Fruit fly (Drosophila melanogaster) whole organism, prepupa: ENCODE data around the gene chas.

Experiments used
- Blimp-1 ChIP-seq: fragments of 200-800 bp; sonication (Bioruptor generic); optimal IDR thresholded peaks from 3 replicates; lab custom pipeline; 2017; ENCODE audit warnings: missing biosample characterization, missing genetic modification characterization, mild to moderate bottlenecking, moderate library complexity, missing genetic modification reagents
- CG10631 ChIP-seq: fragments of 200-800 bp; sonication (Bioruptor generic); optimal IDR thresholded peaks from 2 replicates; lab custom pipeline; 2016; ENCODE audit warnings: missing biosample characterization, missing genetic modification characterization
- CG11902 ChIP-seq: fragments of 200-800 bp; sonication (Bioruptor generic); optimal IDR thresholded peaks from 3 replicates; lab custom pipeline; 2016; ENCODE audit warnings: missing biosample characterization, missing genetic modification characterization
- CG15336 ChIP-seq: fragments of 200-800 bp; sonication (Bioruptor generic); IDR thresholded peaks from 2 replicates; pipeline ENCODE4 v1.3.6; 2022; ENCODE audit warnings: missing biosample characterization, missing genetic modification characterization
- CG1621 ChIP-seq: fragments of 200-800 bp; sonication (Bioruptor generic); optimal IDR thresholded peaks from 3 replicates; lab custom pipeline; 2018; ENCODE audit warnings: missing biosample characterization, mild to moderate bottlenecking, missing genetic modification characterization
- CG16779 ChIP-seq: fragments of 200-800 bp; sonication (Bioruptor generic); optimal IDR thresholded peaks from 3 replicates; lab custom pipeline; 2017; ENCODE audit warnings: missing biosample characterization, mild to moderate bottlenecking, missing genetic modification characterization
- CG3032 ChIP-seq: fragments of 200-800 bp; optimal IDR thresholded peaks from 2 replicates; lab custom pipeline; 2019; ENCODE audit warnings: missing biosample characterization, mild to moderate bottlenecking, missing genetic modification characterization, moderate library complexity
- CG31627 ChIP-seq: fragments of 200-800 bp; sonication (Bioruptor generic); optimal IDR thresholded peaks from 3 replicates; lab custom pipeline; 2016; ENCODE audit warnings: missing biosample characterization, missing genetic modification characterization
- CG32006 ChIP-seq: fragments of 200-800 bp; sonication (Bioruptor generic); optimal IDR thresholded peaks from 3 replicates; lab custom pipeline; 2017; ENCODE audit warnings: missing biosample characterization, mild to moderate bottlenecking, missing genetic modification characterization
- CG3919 ChIP-seq: fragments of 200-800 bp; sonication (Bioruptor generic); optimal IDR thresholded peaks from 3 replicates; lab custom pipeline; 2016; ENCODE audit warnings: missing biosample characterization, missing genetic modification characterization
- CG4318 ChIP-seq: fragments of 200-800 bp; sonication (Bioruptor generic); optimal IDR thresholded peaks from 3 replicates; lab custom pipeline; 2017; ENCODE audit warnings: missing biosample characterization, mild to moderate bottlenecking, missing genetic modification characterization
- CG6276 ChIP-seq: fragments of 200-800 bp; sonication (Bioruptor generic); optimal IDR thresholded peaks from 2 replicates; lab custom pipeline; 2017; ENCODE audit warnings: missing biosample characterization, mild to moderate bottlenecking, missing genetic modification characterization
- CG6792 ChIP-seq: fragments of 200-800 bp; sonication (Bioruptor generic); optimal IDR thresholded peaks from 3 replicates; lab custom pipeline; 2016; ENCODE audit warnings: missing biosample characterization, missing genetic modification characterization
- CG7368 ChIP-seq: fragments of 200-800 bp; sonication (Bioruptor generic); optimal IDR thresholded peaks from 3 replicates; lab custom pipeline; 2016; ENCODE audit warnings: missing biosample characterization, missing genetic modification characterization
- CG8119 ChIP-seq: fragments of 200-800 bp; sonication (Bioruptor generic); IDR thresholded peaks from 3 replicates; pipeline ENCODE4 v1.3.6; 2022; ENCODE audit warnings: missing biosample characterization, missing genetic modification characterization
- Eip78C ChIP-seq: fragments of 200-800 bp; sonication (Bioruptor generic); peaks from one replicate; lab custom pipeline; 2016; ENCODE audit warnings: missing biosample characterization, missing genetic modification characterization
- Eip93F ChIP-seq: fragments of 200-800 bp; sonication (Bioruptor generic); optimal IDR thresholded peaks from 2 replicates; lab custom pipeline; 2016; ENCODE audit warnings: missing biosample characterization, mild to moderate bottlenecking, missing genetic modification characterization
- Ets96B ChIP-seq: fragments of 200-800 bp; optimal IDR thresholded peaks from 2 replicates; lab custom pipeline; 2019; ENCODE audit warnings: missing biosample characterization, mild to moderate bottlenecking, missing genetic modification characterization, moderate library complexity
- Gug ChIP-seq: fragments of 200-800 bp; sonication (Bioruptor generic); IDR thresholded peaks from 2 replicates; pipeline ENCODE4 v1.3.6; 2022; ENCODE audit warnings: missing biosample characterization, missing genetic modification characterization
- Hr39 ChIP-seq: fragments of 200-800 bp; sonication (Bioruptor generic); optimal IDR thresholded peaks from 2 replicates; lab custom pipeline; 2016; ENCODE audit warnings: missing biosample characterization, missing genetic modification characterization
- Hr4 ChIP-seq: fragments of 200-800 bp; sonication (Bioruptor generic); optimal IDR thresholded peaks from 3 replicates; lab custom pipeline; 2016; ENCODE audit warnings: missing biosample characterization, missing genetic modification characterization
- Lpt ChIP-seq: fragments of 200-800 bp; sonication (Bioruptor generic); optimal IDR thresholded peaks from 3 replicates; lab custom pipeline; 2016; ENCODE audit warnings: missing biosample characterization, missing genetic modification characterization
- OdsH ChIP-seq: fragments of 200-800 bp; sonication (Bioruptor generic); optimal IDR thresholded peaks from 3 replicates; lab custom pipeline; 2016; ENCODE audit warnings: missing biosample characterization, missing genetic modification characterization
- Smox ChIP-seq: fragments of 200-800 bp; sonication (Bioruptor generic); optimal IDR thresholded peaks from 3 replicates; lab custom pipeline; 2016; ENCODE audit warnings: missing biosample characterization, missing genetic modification characterization
- Sox14 ChIP-seq: fragments of 200-800 bp; sonication (Bioruptor generic); optimal IDR thresholded peaks from 3 replicates; lab custom pipeline; 2016; ENCODE audit warnings: missing biosample characterization, missing genetic modification characterization
- achi ChIP-seq: fragments of 200-800 bp; sonication (Bioruptor generic); optimal IDR thresholded peaks from 3 replicates; lab custom pipeline; 2016; ENCODE audit warnings: missing biosample characterization, missing genetic modification characterization
- cyc ChIP-seq: fragments of 200-800 bp; sonication (Bioruptor generic); optimal IDR thresholded peaks from 3 replicates; lab custom pipeline; 2016; ENCODE audit warnings: missing biosample characterization, missing genetic modification characterization
- dac ChIP-seq: fragments of 200-800 bp; sonication (Bioruptor generic); optimal IDR thresholded peaks from 2 replicates; lab custom pipeline; 2017; ENCODE audit warnings: missing biosample characterization, mild to moderate bottlenecking, missing genetic modification characterization
- fd85E ChIP-seq: fragments of 200-800 bp; sonication (Bioruptor generic); optimal IDR thresholded peaks from 3 replicates; lab custom pipeline; 2016; ENCODE audit warnings: missing biosample characterization, missing genetic modification characterization
- fkh ChIP-seq: fragments of 200-800 bp; sonication (Bioruptor generic); optimal IDR thresholded peaks from 3 replicates; lab custom pipeline; 2017; ENCODE audit warnings: missing biosample characterization, mild to moderate bottlenecking, missing genetic modification characterization, moderate library complexity
- lz ChIP-seq: fragments of 200-800 bp; sonication (Bioruptor generic); optimal IDR thresholded peaks from 3 replicates; lab custom pipeline; 2016; ENCODE audit warnings: missing biosample characterization, missing genetic modification characterization
- net ChIP-seq: fragments of 200-800 bp; sonication (Bioruptor generic); optimal IDR thresholded peaks from 3 replicates; lab custom pipeline; 2016; ENCODE audit warnings: missing biosample characterization, missing genetic modification characterization
- pdm3 ChIP-seq: fragments of 200-800 bp; sonication (Bioruptor generic); optimal IDR thresholded peaks from 3 replicates; lab custom pipeline; 2016; ENCODE audit warnings: missing biosample characterization, missing genetic modification characterization
- salr ChIP-seq, 2 experiments: fragments of 200-800 bp; sonication (Bioruptor generic); optimal IDR thresholded peaks; 3 replicates each; lab custom pipeline; 2016 to 2018; ENCODE audit warnings: missing biosample characterization in 2 of 2, missing genetic modification characterization in 2 of 2, mild to moderate bottlenecking in 1 of 2
- ss ChIP-seq, 2 experiments: fragments of 200-800 bp; sonication (Bioruptor generic); optimal IDR thresholded peaks; 2 replicates in 1 of 2; 3 replicates in 1 of 2; lab custom pipeline; 2017 to 2018; ENCODE audit warnings: mild to moderate bottlenecking in 2 of 2, missing biosample characterization in 2 of 2, missing genetic modification characterization in 2 of 2, moderate library complexity in 1 of 2
- topi ChIP-seq: fragments of 200-800 bp; sonication (Bioruptor generic); optimal IDR thresholded peaks from 3 replicates; lab custom pipeline; 2016; ENCODE audit warnings: missing biosample characterization, missing genetic modification characterization
- vri ChIP-seq: fragments of 200-800 bp; sonication (Bioruptor generic); optimal IDR thresholded peaks from 3 replicates; lab custom pipeline; 2016; ENCODE audit warnings: missing biosample characterization, mild to moderate bottlenecking, missing genetic modification characterization

The chas gene

dm6 chrX:17720261-17721052, 21.9 kb upstream of the chas start:
- peak; percentile 16 for TF ChIP-seq Eip78C (GFP tag; lab: Kevin White, UChicago)
- TF ChIP-seq Hr4 (GFP tag; lab: Kevin White, UChicago): no peak
- TF ChIP-seq fkh (GFP tag; lab: Kevin White, UChicago): peak; percentile 59
- TF ChIP-seq CG3919 (GFP tag; lab: Kevin White, UChicago): no peak
- TF ChIP-seq Smox (GFP tag; lab: Kevin White, UChicago): no peak
- TF ChIP-seq CG8119 (GFP tag; lab: Robert Waterston, UW): no peak
- no peak for TF ChIP-seq ss (GFP tag; optimal IDR thresholded peaks at IDR 0.05; lab: Kevin White, UChicago)
- no peak for TF ChIP-seq Eip93F
- no peak for TF ChIP-seq OdsH (GFP tag; lab: Kevin White, UChicago)
- peak; percentile 8 for TF ChIP-seq cyc (GFP tag; lab: Kevin White, UChicago)
- peak; percentile 18 for TF ChIP-seq lz (GFP tag; lab: Kevin White, UChicago)
- TF ChIP-seq topi: no peak
- TF ChIP-seq salr (GFP tag; optimal IDR thresholded peaks at IDR 0.05; lab: Kevin White, UChicago): no peak
- TF ChIP-seq Sox14 (GFP tag; lab: Kevin White, UChicago): no peak
- TF ChIP-seq vri (GFP tag; lab: Kevin White, UChicago): no peak
- TF ChIP-seq Gug (GFP tag; lab: Robert Waterston, UW): no peak
- no peak for TF ChIP-seq Blimp-1 (GFP tag; lab: Kevin White, UChicago)
- TF ChIP-seq achi: no peak

dm6 chrX:17718927-17719691, 20.6 kb upstream of the chas start:
- TF ChIP-seq Eip93F: no peak
- TF ChIP-seq CG16779 (tag; lab: Kevin White, UChicago): no peak
- peak; percentile 46 for TF ChIP-seq CG4318 (GFP tag; lab: Kevin White, UChicago)
- TF ChIP-seq lz (GFP tag; lab: Kevin White, UChicago): no peak
- TF ChIP-seq CG1621 (tag; lab: Kevin White, UChicago): no peak
- no peak for TF ChIP-seq dac (GFP tag; lab: Kevin White, UChicago)
- TF ChIP-seq Hr4 (GFP tag; lab: Kevin White, UChicago): peak; percentile 52
- 0 out of 2 replicates have a peak, but pooled peaks have one; percentile 19 for TF ChIP-seq Gug (GFP tag; lab: Robert Waterston, UW)
- TF ChIP-seq Lpt: peak; percentile 4
- no peak for TF ChIP-seq CG31627
- TF ChIP-seq fd85E (GFP tag; lab: Kevin White, UChicago): no peak
- TF ChIP-seq salr (GFP tag; optimal IDR thresholded peaks at IDR 0.05; lab: Kevin White, UChicago): peak in 1 of 2 experiments; percentile 35
- peak; percentile 29; the same call in 1 of the 2 replicates for TF ChIP-seq CG15336 (GFP tag; lab: Robert Waterston, UW)
- TF ChIP-seq CG32006: peak; percentile 68
- TF ChIP-seq net (GFP tag; lab: Kevin White, UChicago): no peak
- TF ChIP-seq CG3032 (tag; lab: Kevin White, UChicago): peak; percentile 3
- TF ChIP-seq fkh (GFP tag; lab: Kevin White, UChicago): no peak
- TF ChIP-seq CG11902 (GFP tag; lab: Kevin White, UChicago): no peak
- peak; percentile 28 for TF ChIP-seq pdm3 (GFP tag; lab: Kevin White, UChicago)
- no peak for TF ChIP-seq CG6792 (GFP tag; lab: Kevin White, UChicago)
- peak; percentile 36 for TF ChIP-seq achi
- TF ChIP-seq CG6276 (GFP tag; lab: Kevin White, UChicago): peak; percentile 58
- TF ChIP-seq Ets96B (tag; lab: Kevin White, UChicago): peak; percentile 18
- TF ChIP-seq CG8119 (GFP tag; lab: Robert Waterston, UW): peak; percentile 56; the same call in 1 of the 3 replicates
- TF ChIP-seq Hr39 (GFP tag; lab: Kevin White, UChicago): no peak
- TF ChIP-seq CG10631 (GFP tag; lab: Kevin White, UChicago): peak; percentile 33
- TF ChIP-seq CG7368 (GFP tag; lab: Kevin White, UChicago): no peak
